Fruit fly (Drosophila melanogaster) whole organism, embryonic: ENCODE results near the gene asl.

ENCODE experiments used
- Antp ChIP-seq: fragments of 200-800 bp; sonication (Bioruptor generic); optimal IDR thresholded peaks from 3 replicates; lab custom pipeline; 2016; ENCODE audit warnings: missing biosample characterization, missing genetic modification characterization
- CG10147 ChIP-seq: fragments of 200-800 bp; sonication (Bioruptor generic); optimal IDR thresholded peaks from 2 replicates; lab custom pipeline; 2019; ENCODE audit warnings: missing biosample characterization, mild to moderate bottlenecking, missing genetic modification characterization, moderate library complexity
- CG10321 ChIP-seq: fragments of 200-800 bp; sonication (Bioruptor generic); IDR thresholded peaks from 2 replicates; pipeline ENCODE4 v1.3.6; 2022; ENCODE audit warnings: missing biosample characterization, missing genetic modification characterization
- CG10366 ChIP-seq: fragments of 200-800 bp; sonication (Bioruptor generic); IDR thresholded peaks from 2 replicates; pipeline ENCODE4 v1.3.6; 2022; ENCODE audit warnings: missing biosample characterization, missing genetic modification characterization
- CG14050 ChIP-seq: fragments of 200-800 bp; sonication (Bioruptor generic); IDR thresholded peaks from 3 replicates; pipeline ENCODE4 v1.3.6; 2022; ENCODE audit warnings: missing biosample characterization, missing genetic modification characterization
- CG17385 ChIP-seq: fragments of 200-800 bp; sonication (Bioruptor generic); optimal IDR thresholded peaks from 3 replicates; lab custom pipeline; 2018; ENCODE audit warnings: missing biosample characterization, mild to moderate bottlenecking, missing genetic modification characterization
- CG17568 ChIP-seq: fragments of 200-800 bp; sonication (Bioruptor generic); optimal IDR thresholded peaks from 2 replicates; lab custom pipeline; 2018; ENCODE audit warnings: missing biosample characterization, mild to moderate bottlenecking, missing genetic modification characterization, moderate library complexity
- CG17802 ChIP-seq: fragments of 200-800 bp; sonication (Bioruptor generic); optimal IDR thresholded peaks from 2 replicates; lab custom pipeline; 2018; ENCODE audit warnings: missing biosample characterization, mild to moderate bottlenecking, missing genetic modification characterization, moderate library complexity
- CG2116 ChIP-seq: fragments of 200-800 bp; sonication (Bioruptor generic); optimal IDR thresholded peaks from 3 replicates; lab custom pipeline; 2018; ENCODE audit warnings: missing biosample characterization, mild to moderate bottlenecking, missing genetic modification characterization
- CG2889 ChIP-seq: fragments of 200-800 bp; sonication (Bioruptor generic); IDR thresholded peaks from 3 replicates; pipeline ENCODE4 v1.3.6; 2022; ENCODE audit warnings: missing biosample characterization, missing genetic modification characterization
- CG34224 ChIP-seq: fragments of 200-800 bp; sonication (Bioruptor generic); IDR thresholded peaks from 3 replicates; pipeline ENCODE4 v1.3.6; 2022; ENCODE audit warnings: missing biosample characterization, missing genetic modification characterization; ENCODE audit not compliant: partially characterized antibody
- CG34376 ChIP-seq: fragments of 200-800 bp; sonication (Bioruptor generic); optimal IDR thresholded peaks from 2 replicates; lab custom pipeline; 2018; ENCODE audit warnings: missing biosample characterization, mild to moderate bottlenecking, missing genetic modification characterization
- CG3995 ChIP-seq: fragments of 200-800 bp; sonication (Bioruptor generic); optimal IDR thresholded peaks from 3 replicates; lab custom pipeline; 2016; ENCODE audit warnings: missing biosample characterization, missing genetic modification characterization
- CG4404 ChIP-seq: fragments of 200-800 bp; sonication (Bioruptor generic); IDR thresholded peaks from 2 replicates; pipeline ENCODE4 v1.3.6; 2022; ENCODE audit warnings: missing biosample characterization, missing genetic modification characterization
- CG5245 ChIP-seq: fragments of 200-800 bp; sonication (Bioruptor generic); optimal IDR thresholded peaks from 3 replicates; lab custom pipeline; 2016; ENCODE audit warnings: missing biosample characterization, missing genetic modification characterization
- CG7556 ChIP-seq: fragments of 200-800 bp; sonication (Bioruptor generic); optimal IDR thresholded peaks from 2 replicates; lab custom pipeline; 2017; ENCODE audit warnings: missing biosample characterization, mild to moderate bottlenecking, missing genetic modification characterization
- CG7745 ChIP-seq: fragments of 200-800 bp; sonication (Bioruptor generic); optimal IDR thresholded peaks from 2 replicates; lab custom pipeline; 2018; ENCODE audit warnings: missing biosample characterization, mild to moderate bottlenecking, missing genetic modification characterization, moderate library complexity
- CG8765 ChIP-seq: fragments of 200-800 bp; sonication (Bioruptor generic); IDR thresholded peaks from 2 replicates; pipeline ENCODE4 v1.3.6; 2022; ENCODE audit warnings: missing biosample characterization, missing genetic modification characterization
- CG9932 ChIP-seq: fragments of 200-800 bp; sonication (Bioruptor generic); IDR thresholded peaks from 2 replicates; pipeline ENCODE4 v1.3.6; 2022; ENCODE audit warnings: missing biosample characterization, missing genetic modification characterization
- Camta ChIP-seq: fragments of 200-800 bp; sonication (Bioruptor generic); optimal IDR thresholded peaks from 2 replicates; lab custom pipeline; 2016; ENCODE audit warnings: missing biosample characterization, missing genetic modification characterization
- Dad ChIP-seq: fragments of 200-800 bp; sonication (Bioruptor generic); optimal IDR thresholded peaks from 3 replicates; lab custom pipeline; 2016; ENCODE audit warnings: missing biosample characterization, missing genetic modification characterization
- ERR ChIP-seq: fragments of 200-800 bp; sonication (Bioruptor generic); optimal IDR thresholded peaks from 2 replicates; lab custom pipeline; 2016; ENCODE audit warnings: missing biosample characterization, missing genetic modification characterization
- Fer1 ChIP-seq: fragments of 200-800 bp; sonication (Bioruptor generic); optimal IDR thresholded peaks from 2 replicates; lab custom pipeline; 2017; ENCODE audit warnings: missing biosample characterization, mild to moderate bottlenecking, missing genetic modification characterization
- Hey ChIP-seq: fragments of 200-800 bp; sonication (Bioruptor generic); optimal IDR thresholded peaks from 3 replicates; lab custom pipeline; 2018; ENCODE audit warnings: missing biosample characterization, mild to moderate bottlenecking, missing genetic modification characterization
- HmgZ ChIP-seq: fragments of 200-800 bp; sonication (Bioruptor generic); optimal IDR thresholded peaks from 2 replicates; lab custom pipeline; 2018; ENCODE audit warnings: missing biosample characterization, mild to moderate bottlenecking, missing genetic modification characterization
- Kr ChIP-seq: fragments of 200-800 bp; sonication (Bioruptor generic); optimal IDR thresholded peaks from 2 replicates; lab custom pipeline; 2017; ENCODE audit warnings: missing biosample characterization, mild to moderate bottlenecking, missing genetic modification characterization
- MTF-1 ChIP-seq: fragments of 200-800 bp; sonication (Bioruptor generic); optimal IDR thresholded peaks from 2 replicates; lab custom pipeline; 2018; ENCODE audit warnings: missing biosample characterization, mild to moderate bottlenecking, missing genetic modification characterization, borderline replicate concordance
- Myb ChIP-seq: fragments of 200-800 bp; sonication (Bioruptor generic); optimal IDR thresholded peaks from 2 replicates; lab custom pipeline; 2016; ENCODE audit warnings: missing biosample characterization, missing genetic modification characterization
- Oli ChIP-seq: fragments of 200-800 bp; sonication (Bioruptor generic); optimal IDR thresholded peaks from 2 replicates; lab custom pipeline; 2018; ENCODE audit warnings: missing biosample characterization, mild to moderate bottlenecking, missing genetic modification characterization, moderate library complexity
- Scr ChIP-seq: fragments of 200-800 bp; sonication (Bioruptor generic); IDR thresholded peaks from 2 replicates; pipeline ENCODE4 v1.3.6; 2022; ENCODE audit warnings: missing biosample characterization, missing genetic modification characterization; ENCODE audit not compliant: partially characterized antibody
- Sry-δ ChIP-seq: fragments of 200-800 bp; sonication (Bioruptor generic); optimal IDR thresholded peaks from 2 replicates; lab custom pipeline; 2016; ENCODE audit warnings: missing biosample characterization, missing genetic modification characterization
- Taf1 ChIP-seq: fragments of 200-800 bp; sonication (Bioruptor generic); IDR thresholded peaks from 2 replicates; pipeline ENCODE4 v1.3.6; 2022; ENCODE audit warnings: missing biosample characterization, missing genetic modification characterization
- cwo ChIP-seq: fragments of 200-800 bp; sonication (Bioruptor generic); optimal IDR thresholded peaks from 3 replicates; lab custom pipeline; 2017; ENCODE audit warnings: missing biosample characterization, missing genetic modification characterization, mild to moderate bottlenecking, moderate library complexity, missing genetic modification reagents
- dm ChIP-seq: fragments of 200-800 bp; sonication (Bioruptor generic); optimal IDR thresholded peaks from 3 replicates; lab custom pipeline; 2016; ENCODE audit warnings: missing biosample characterization, missing genetic modification characterization
- gce ChIP-seq: fragments of 200-800 bp; sonication (Bioruptor generic); IDR thresholded peaks from 3 replicates; pipeline ENCODE4 v1.3.6; 2022; ENCODE audit warnings: missing biosample characterization, missing genetic modification characterization
- ham ChIP-seq: fragments of 200-800 bp; sonication (Bioruptor generic); IDR thresholded peaks from 2 replicates; pipeline ENCODE4 v1.3.6; 2022; ENCODE audit warnings: missing biosample characterization, missing genetic modification characterization
- hkb ChIP-seq, 2 experiments: fragments of 200-800 bp in 1 of 2; fragments of >200 bp in 1 of 2; sonication (Bioruptor generic) in 1 of 2; IDR thresholded peaks in 1 of 2; optimal IDR thresholded peaks in 1 of 2; 2 replicates each; pipeline versions ENCODE4 v1.3.6 to Lab custom; 2017 to 2022; ENCODE audit warnings: missing biosample characterization in 1 of 2, missing genetic modification characterization in 1 of 2
- jumu ChIP-seq: fragments of 200-800 bp; sonication (Bioruptor generic); optimal IDR thresholded peaks from 3 replicates; lab custom pipeline; 2016; ENCODE audit warnings: missing biosample characterization, missing genetic modification characterization
- nerfin-1 ChIP-seq: fragments of 200-800 bp; sonication (Bioruptor generic); optimal IDR thresholded peaks from 3 replicates; lab custom pipeline; 2019; ENCODE audit warnings: missing biosample characterization, mild to moderate bottlenecking, missing genetic modification characterization, moderate library complexity
- nmo ChIP-seq: fragments of 200-800 bp; sonication (Bioruptor generic); optimal IDR thresholded peaks from 2 replicates; lab custom pipeline; 2018; ENCODE audit warnings: missing biosample characterization, mild to moderate bottlenecking, missing genetic modification characterization, moderate library complexity
- sima ChIP-seq: fragments of 200-800 bp; sonication (Bioruptor generic); optimal IDR thresholded peaks from 2 replicates; lab custom pipeline; 2016; ENCODE audit warnings: missing biosample characterization, missing genetic modification characterization
- slbo ChIP-seq: fragments of 200-800 bp; sonication (Bioruptor generic); IDR thresholded peaks from 2 replicates; pipeline ENCODE4 v1.3.6; 2022; ENCODE audit warnings: missing biosample characterization, missing genetic modification characterization
- sna ChIP-seq: fragments of 200-800 bp; sonication (Bioruptor generic); IDR thresholded peaks from 2 replicates; pipeline ENCODE4 v1.3.6; 2022; ENCODE audit warnings: missing biosample characterization, missing genetic modification characterization; ENCODE audit not compliant: partially characterized antibody
- sug ChIP-seq: fragments of 200-800 bp; optimal IDR thresholded peaks from 2 replicates; lab custom pipeline; 2019; ENCODE audit warnings: missing biosample characterization, mild to moderate bottlenecking, missing genetic modification characterization, moderate library complexity
- tll ChIP-seq, 2 experiments: fragments of 200-800 bp in 1 of 2; fragments of >200 bp in 1 of 2; sonication (Bioruptor generic) in 1 of 2; optimal IDR thresholded peaks; 2 replicates each; lab custom pipeline; 2017 to 2019; ENCODE audit warnings: missing biosample characterization in 2 of 2, missing genetic modification characterization in 2 of 2, mild to moderate bottlenecking in 1 of 2, moderate library complexity in 1 of 2
- tx ChIP-seq: fragments of 200-800 bp; sonication (Bioruptor generic); optimal IDR thresholded peaks from 2 replicates; lab custom pipeline; 2016; ENCODE audit warnings: missing biosample characterization, missing genetic modification characterization

The asl gene

dm6 chr3R:5636519-5637430 lies 30.4 kb upstream of the asl start, which contains the start of the genes CG31548 and CG12170 (continued):
- TF ChIP-seq CG4404 (GFP tag; lab: Robert Waterston, UW) (no peak), jumu (GFP tag; lab: Kevin White, UChicago) (no peak), Hey (tag; lab: Kevin White, UChicago) (no peak), CG10366 (GFP tag; lab: Robert Waterston, UW) (peak; percentile 40), nmo (GFP tag; lab: Kevin White, UChicago) (peak; percentile 56), CG2889 (no peak), CG10321 (no peak), slbo (peak; percentile 24; the same call in 1 of the 2 replicates), sima (GFP tag; lab: Kevin White, UChicago) (no peak), CG9932 (GFP tag; lab: Robert Waterston, UW) (no peak), Scr (GFP tag; lab: Robert Waterston, UW) (no peak), tx (no peak), Dad (GFP tag; lab: Kevin White, UChicago) (no peak), CG7745 (tag; lab: Kevin White, UChicago) (no peak), tll (GFP tag; optimal IDR thresholded peaks at IDR 0.05; lab: Kevin White, UChicago) (no peak)

DNA sequence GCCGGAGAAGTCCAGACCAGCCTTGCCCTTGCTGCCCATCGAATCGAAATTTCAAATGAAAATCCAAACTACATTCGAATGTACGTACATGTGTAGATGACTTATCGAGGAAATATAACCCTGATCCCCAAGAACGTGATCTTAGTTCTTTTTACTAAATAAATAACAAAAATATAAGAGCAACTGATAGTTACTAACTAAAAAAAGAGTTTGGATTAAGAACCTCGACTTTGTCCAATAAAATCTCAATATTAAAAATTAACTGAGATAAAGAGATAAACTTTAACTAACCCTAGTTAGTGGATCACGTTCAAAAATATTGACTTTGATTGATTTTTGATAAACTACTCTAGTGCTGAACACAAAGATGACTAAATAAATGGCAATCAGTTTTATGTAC lies 29.2 kb upstream of the asl start, which contains the start of gene CG31546:
TSS of gene CG31546 (minus strand) at position 101 of the 400 bp plus-strand sequence.
- TF ChIP-seq ham (GFP tag; lab: Robert Waterston, UW) = no peak
- no peak for TF ChIP-seq CG8765 (GFP tag; lab: Robert Waterston, UW)
- no peak for TF ChIP-seq Antp
- TF ChIP-seq Kr (GFP tag; lab: Kevin White, UChicago) = no peak
- TF ChIP-seq, all 482 proteins: peak for 0

- TF ChIP-seq nerfin-1 = no peak
- TF ChIP-seq CG34376 (GFP tag; lab: Kevin White, UChicago) = peak; percentile 57
- TF ChIP-seq HmgZ (tag; lab: Kevin White, UChicago) = peak; percentile 13
- no peak for TF ChIP-seq Myb (GFP tag; lab: Kevin White, UChicago)
- TF ChIP-seq CG34224 (GFP tag; lab: Robert Waterston, UW) = no peak
- no peak for TF ChIP-seq MTF-1 (GFP tag; lab: Kevin White, UChicago)
- TF ChIP-seq Oli (tag; lab: Kevin White, UChicago) = no peak
- no peak for TF ChIP-seq hkb (optimal IDR thresholded peaks at IDR 0.05; lab: Kevin White, UChicago)
- no peak for TF ChIP-seq hkb (GFP tag; IDR thresholded peaks at IDR 0.05; lab: Robert Waterston, UW)
- TF ChIP-seq Sry-δ (GFP tag; lab: Kevin White, UChicago) = peak; percentile 24
- TF ChIP-seq gce (GFP tag; lab: Robert Waterston, UW) = no peak
- no peak for TF ChIP-seq CG17568 (GFP tag; lab: Kevin White, UChicago)
- no peak for TF ChIP-seq CG5245 (GFP tag; lab: Kevin White, UChicago)
- TF ChIP-seq CG14050 (GFP tag; lab: Robert Waterston, UW) = no peak
- peak in 1 of 2 experiments; percentile 23 for TF ChIP-seq tll (GFP tag; optimal IDR thresholded peaks at IDR 0.05; lab: Kevin White, UChicago)
- no peak for TF ChIP-seq dm
- no peak for TF ChIP-seq Camta (GFP tag; lab: Kevin White, UChicago)
- TF ChIP-seq Taf1 (GFP tag; lab: Robert Waterston, UW) = no peak
- TF ChIP-seq CG10147 (GFP tag; lab: Kevin White, UChicago) = no peak
- no peak for TF ChIP-seq CG17385 (GFP tag; lab: Kevin White, UChicago)
- peak; percentile 45 for TF ChIP-seq CG3995
- no peak for TF ChIP-seq CG17802 (tag; lab: Kevin White, UChicago)
- peak; percentile 96 for TF ChIP-seq CG2116
- TF ChIP-seq sna (GFP tag; lab: Robert Waterston, UW) = no peak
- TF ChIP-seq ERR (GFP tag; lab: Kevin White, UChicago) = peak; percentile 40
- no peak for TF ChIP-seq Fer1
- TF ChIP-seq sug = peak; percentile 16
- TF ChIP-seq cwo = no peak
- no peak for TF ChIP-seq CG7556 (GFP tag; lab: Kevin White, UChicago)
Observed at dm6 chr3R:5633437-5633836, 27.1 kb upstream of the asl start, which contains the start of gene CG12171. Gene CG12171, plus strand, starts transcription at chr3R:5633627.
